Worm (Caenorhabditis elegans) whole organism, L3 larva: ENCODE measurements around the gene gly-11.

Experiments
- aly-2 ChIP-seq: fragments of 150-350 bp; optimal IDR thresholded peaks from 2 replicates; lab custom pipeline; 2014; ENCODE audit warnings: missing biosample characterization, missing genetic modification characterization
- ceh-28 ChIP-seq: fragments of 150-350 bp; optimal IDR thresholded peaks from 2 replicates; lab custom pipeline; 2014; ENCODE audit warnings: missing biosample characterization, missing genetic modification reagents, missing genetic modification characterization
- ceh-82 ChIP-seq: fragments of 150-350 bp; optimal IDR thresholded peaks from 2 replicates; lab custom pipeline; 2014; ENCODE audit warnings: missing biosample characterization, missing genetic modification characterization
- daf-12 ChIP-seq: fragments of 150-350 bp; optimal IDR thresholded peaks from 2 replicates; lab custom pipeline; 2014; ENCODE audit warnings: missing biosample characterization, missing genetic modification reagents, missing genetic modification characterization
- egl-27 ChIP-seq: sonication (generic microtip); optimal IDR thresholded peaks from 4 replicates; lab custom pipeline; 2017; ENCODE audit warnings: missing biosample characterization, missing genetic modification reagents, missing genetic modification characterization
- egl-5 ChIP-seq: fragments of 150-350 bp; optimal IDR thresholded peaks from 2 replicates; lab custom pipeline; 2017; ENCODE audit warnings: missing biosample characterization, missing genetic modification reagents, missing genetic modification characterization, inconsistent platforms
- elt-2 ChIP-seq: sonication (generic microtip); optimal IDR thresholded peaks from 2 replicates; lab custom pipeline; 2016; ENCODE audit warnings: missing genetic modification reagents, mild to moderate bottlenecking, missing genetic modification characterization, missing compliant biosample characterization
- fkh-10 ChIP-seq: sonication (generic microtip); optimal IDR thresholded peaks from 2 replicates; lab custom pipeline; 2017; ENCODE audit warnings: missing biosample characterization, missing genetic modification reagents, missing genetic modification characterization
- pha-4 ChIP-seq: fragments of 150-350 bp; optimal IDR thresholded peaks from 2 replicates; lab custom pipeline; 2014; ENCODE audit warnings: missing biosample characterization, missing genetic modification reagents, missing genetic modification characterization
- unc-39 ChIP-seq: sonication (generic microtip); optimal IDR thresholded peaks from 4 replicates; lab custom pipeline; 2017; ENCODE audit warnings: missing biosample characterization, missing genetic modification characterization
- unc-62 ChIP-seq: fragments of 150-350 bp; sonication (generic microtip); optimal IDR thresholded peaks from 4 replicates; lab custom pipeline; 2014; ENCODE audit warnings: missing biosample characterization, missing genetic modification reagents, missing genetic modification characterization

The gly-11 gene

DNA sequence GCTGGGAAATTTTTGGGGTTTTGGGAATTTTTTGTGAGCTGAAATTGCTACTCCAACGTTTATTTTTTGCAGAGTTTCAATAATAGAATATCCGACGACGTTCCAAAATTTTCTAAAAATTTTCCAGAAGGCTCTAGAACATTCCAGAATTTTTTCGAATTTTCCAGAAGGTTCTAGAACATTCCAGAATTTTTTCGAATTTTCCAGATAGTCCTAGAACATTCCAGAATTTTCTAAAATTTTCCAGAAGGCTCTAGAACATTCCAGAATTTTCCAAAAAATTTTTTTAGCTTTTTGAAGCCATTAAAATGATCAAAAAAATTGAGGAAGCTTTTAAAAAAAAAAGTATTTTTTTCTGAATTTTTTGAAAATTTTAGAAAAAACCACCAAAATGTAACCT is 53.6 kb downstream of the gly-11 start:
- TF ChIP-seq unc-39 (tag; lab: Kevin White, UChicago): no peak
- no peak for TF ChIP-seq aly-2 (tag; lab: Kevin White, UChicago)
- no peak for TF ChIP-seq unc-62 (GFP tag; lab: Kevin White, UChicago)
- no peak for TF ChIP-seq fkh-10 (GFP tag; lab: Kevin White, UChicago)
- no peak for TF ChIP-seq elt-2
- TF ChIP-seq daf-12: no peak
- no peak for TF ChIP-seq ceh-82 (tag; lab: Kevin White, UChicago)
- no peak for TF ChIP-seq egl-5 (tag; lab: Kevin White, UChicago)
- TF ChIP-seq pha-4 (tag; lab: Kevin White, UChicago): no peak
- TF ChIP-seq ceh-28 (tag; lab: Kevin White, UChicago): no peak
- no peak for TF ChIP-seq egl-27 (tag; lab: Kevin White, UChicago)
